Fruit fly (Drosophila melanogaster): Measurements from ENCODE around the gene LysE.

DNA sequence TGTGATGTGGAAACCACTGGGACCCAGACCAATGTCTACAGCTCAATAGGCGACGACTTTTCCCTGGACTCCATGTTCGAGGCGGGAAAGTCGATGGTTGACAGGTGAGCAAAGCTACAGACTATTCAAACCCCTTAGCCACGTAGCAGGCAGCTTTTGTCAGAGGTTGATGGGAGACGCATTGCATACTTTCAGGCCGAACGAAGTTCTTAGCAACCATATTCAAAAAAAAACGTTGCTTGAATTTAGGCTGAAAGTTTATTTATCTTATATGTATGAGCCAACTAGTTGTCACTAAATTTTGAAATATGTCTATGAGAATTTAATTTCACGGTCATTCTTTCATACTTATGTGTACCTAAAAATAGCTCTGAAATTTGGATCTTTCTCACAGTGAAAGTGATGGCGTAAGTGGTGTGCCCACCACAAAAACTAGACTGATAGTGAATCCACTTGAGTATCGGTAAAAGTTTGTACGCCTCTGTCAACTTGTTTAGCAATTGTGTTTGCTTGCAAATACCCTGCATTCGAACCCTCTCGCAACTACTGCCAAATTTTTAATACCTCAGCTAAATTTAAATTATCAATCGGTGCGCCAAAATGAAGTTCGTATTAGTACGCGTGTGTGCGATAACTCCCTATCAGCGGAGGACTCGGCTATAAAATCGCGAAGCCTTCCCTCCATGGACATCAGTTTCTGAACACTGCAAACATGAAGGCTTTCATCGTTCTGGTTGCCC is 5.8 kb upstream of the LysE start, which contains the start of gene LysB:
- TF ChIP-seq CG4496 (GFP tag; IDR thresholded peaks at IDR 0.05): no peak
- TF ChIP-seq Ets98B (GFP tag; IDR thresholded peaks at IDR 0.05): no peak
- no peak for TF ChIP-seq CG10348 (GFP tag; IDR thresholded peaks at IDR 0.05)
- TF ChIP-seq Pif1A (GFP tag; optimal IDR thresholded peaks at IDR 0.05): no peak
- no peak for TF ChIP-seq fd96Ca (GFP tag; IDR thresholded peaks at IDR 0.05)
- TF ChIP-seq CG8159 (tag; optimal IDR thresholded peaks at IDR 0.05): no peak
- TF ChIP-seq CG17806 (tag; optimal IDR thresholded peaks at IDR 0.05): no peak
- TF ChIP-seq D1 (tag; optimal IDR thresholded peaks at IDR 0.05): no peak
- no peak for TF ChIP-seq CG14655 (GFP tag; optimal IDR thresholded peaks at IDR 0.05)
- TF ChIP-seq CG34367 (tag; optimal IDR thresholded peaks at IDR 0.05): no peak
- no peak for TF ChIP-seq CG15710 (tag; optimal IDR thresholded peaks at IDR 0.05)
- TF ChIP-seq Pif1B (GFP tag; optimal IDR thresholded peaks at IDR 0.05): no peak
- TF ChIP-seq CG9948 (tag; optimal IDR thresholded peaks at IDR 0.05): no peak
- no peak for TF ChIP-seq CG32121 (GFP tag; IDR thresholded peaks at IDR 0.05)
